Worm (Caenorhabditis elegans) whole organism, L1 larva: ENCODE measurements around the gene Y49F6B.9.
"Not testable (repeated sequence)": the region's sequence is repeated elsewhere in the genome, so short reads cannot be mapped to it uniquely, and the experiment has no call there.

Experiments used
- F16B12.6 ChIP-seq: fragments of 150-350 bp; optimal IDR thresholded peaks from 2 replicates; lab custom pipeline; 2014; ENCODE audit warnings: missing biosample characterization, missing genetic modification characterization
- alr-1 ChIP-seq: fragments of 200-800 bp; sonication (Bioruptor generic); optimal IDR thresholded peaks from 2 replicates; lab custom pipeline; 2018; ENCODE audit warnings: borderline replicate concordance, mild to moderate bottlenecking, missing genetic modification characterization, missing compliant biosample characterization
- aly-2 ChIP-seq: fragments of 150-350 bp; optimal IDR thresholded peaks from 2 replicates; lab custom pipeline; 2014; ENCODE audit warnings: missing biosample characterization, missing genetic modification characterization
- blmp-1 ChIP-seq: fragments of 150-350 bp; optimal IDR thresholded peaks from 2 replicates; lab custom pipeline; 2014; ENCODE audit warnings: missing biosample characterization, missing genetic modification characterization
- ceh-88 ChIP-seq: fragments of 200-800 bp; sonication (Bioruptor generic); IDR thresholded peaks from 2 replicates; pipeline ENCODE4 v1.3.6; 2022; ENCODE audit warnings: missing genetic modification characterization, missing compliant biosample characterization
- ces-1 ChIP-seq: fragments of 150-350 bp; optimal IDR thresholded peaks from 2 replicates; lab custom pipeline; 2014; ENCODE audit warnings: missing biosample characterization, missing genetic modification reagents, missing genetic modification characterization
- efl-1 ChIP-seq, 4 experiments: fragments of 150-350 bp; optimal IDR thresholded peaks in 3 of 4; peaks in 1 of 4; 1 replicate in 1 of 4; 2 replicates in 3 of 4; lab custom pipeline; 2014; ENCODE audit warnings: missing biosample characterization in 2 of 4, missing genetic modification characterization in 2 of 4, missing genetic modification reagents in 2 of 4
- egl-27 ChIP-seq, 2 experiments: fragments of 150-350 bp in 1 of 2; sonication (generic microtip); optimal IDR thresholded peaks; 3 replicates each; lab custom pipeline; 2017 to 2018; ENCODE audit warnings: missing biosample characterization in 2 of 2, missing genetic modification characterization in 2 of 2, missing genetic modification reagents in 2 of 2
- fkh-4 ChIP-seq: sonication (generic microtip); optimal IDR thresholded peaks from 2 replicates; lab custom pipeline; 2016; ENCODE audit warnings: missing compliant biosample characterization, missing genetic modification characterization, borderline replicate concordance
- hpl-2 ChIP-seq: fragments of 150-350 bp; optimal IDR thresholded peaks from 2 replicates; lab custom pipeline; 2014; ENCODE audit warnings: missing biosample characterization, missing genetic modification reagents, missing genetic modification characterization
- irx-1 ChIP-seq: sonication (generic microtip); optimal IDR thresholded peaks from 2 replicates; lab custom pipeline; 2016; ENCODE audit warnings: missing genetic modification characterization, missing compliant biosample characterization
- jun-1 ChIP-seq: fragments of 150-350 bp; optimal IDR thresholded peaks from 2 replicates; lab custom pipeline; 2014; ENCODE audit warnings: missing biosample characterization, missing genetic modification reagents, missing genetic modification characterization
- lin-13 ChIP-seq: fragments of 150-350 bp; optimal IDR thresholded peaks from 2 replicates; lab custom pipeline; 2014; ENCODE audit warnings: missing biosample characterization, missing genetic modification reagents, missing genetic modification characterization
- lin-15B ChIP-seq: fragments of 150-350 bp; sonication (generic microtip); optimal IDR thresholded peaks from 3 replicates; lab custom pipeline; 2014; ENCODE audit warnings: missing biosample characterization, missing genetic modification characterization
- mab-9 ChIP-seq: fragments of 200-800 bp; sonication (Bioruptor generic); IDR thresholded peaks from 2 replicates; pipeline ENCODE4 v1.3.6; 2022; ENCODE audit warnings: missing genetic modification reagents, missing genetic modification characterization, missing compliant biosample characterization
- mef-2 ChIP-seq: fragments of 150-350 bp; optimal IDR thresholded peaks from 2 replicates; lab custom pipeline; 2014; ENCODE audit warnings: missing biosample characterization, missing genetic modification characterization
- nhr-19 ChIP-seq: fragments of 200-800 bp; sonication (Bioruptor generic); conservative IDR thresholded peaks from 2 replicates; pipeline ENCODE4 v1.3.6; 2022; ENCODE audit warnings: missing genetic modification characterization, missing compliant biosample characterization
- nhr-77 ChIP-seq: fragments of 150-350 bp; optimal IDR thresholded peaks from 2 replicates; lab custom pipeline; 2014; ENCODE audit warnings: missing biosample characterization, missing genetic modification characterization
- nhr-85 ChIP-seq: sonication (generic microtip); peaks from one replicate; lab custom pipeline; 2016; ENCODE audit warnings: missing genetic modification characterization, inconsistent platforms, missing compliant biosample characterization
- nhr-90 ChIP-seq: sonication (generic microtip); optimal IDR thresholded peaks from 2 replicates; lab custom pipeline; 2016; ENCODE audit warnings: mild to moderate bottlenecking, missing genetic modification characterization, missing compliant biosample characterization; ENCODE audit not compliant: poor library complexity
- pax-3 ChIP-seq: fragments of 200-800 bp; sonication (Bioruptor generic); optimal IDR thresholded peaks from 2 replicates; lab custom pipeline; 2018; ENCODE audit warnings: mild to moderate bottlenecking, missing genetic modification characterization, moderate library complexity, missing compliant biosample characterization
- pqm-1 ChIP-seq: sonication (generic microtip); optimal IDR thresholded peaks from 3 replicates; lab custom pipeline; 2017; ENCODE audit warnings: missing biosample characterization, missing genetic modification characterization
- rnt-1 ChIP-seq: sonication (generic microtip); optimal IDR thresholded peaks from 2 replicates; lab custom pipeline; 2016; ENCODE audit warnings: mild to moderate bottlenecking, missing genetic modification characterization, moderate library complexity, missing compliant biosample characterization
- tlp-1 ChIP-seq: fragments of 150-350 bp; optimal IDR thresholded peaks from 2 replicates; lab custom pipeline; 2014; ENCODE audit warnings: missing biosample characterization, missing genetic modification characterization
- unc-62 ChIP-seq: fragments of 150-350 bp; optimal IDR thresholded peaks from 2 replicates; lab custom pipeline; 2014; ENCODE audit warnings: missing biosample characterization, missing genetic modification reagents, missing genetic modification characterization
- vab-15 ChIP-seq: sonication (generic microtip); optimal IDR thresholded peaks from 2 replicates; lab custom pipeline; 2017; ENCODE audit warnings: missing genotype, mild to moderate bottlenecking, missing genetic modification characterization, missing compliant biosample characterization
- zag-1 ChIP-seq: fragments of 150-350 bp; optimal IDR thresholded peaks from 2 replicates; lab custom pipeline; 2014; ENCODE audit warnings: missing biosample characterization, missing genetic modification characterization
- zip-4 ChIP-seq: fragments of 200-800 bp; sonication (Bioruptor generic); optimal IDR thresholded peaks from 2 replicates; lab custom pipeline; 2018; ENCODE audit warnings: mild to moderate bottlenecking, missing genetic modification characterization, moderate library complexity, missing compliant biosample characterization
- ztf-11 ChIP-seq, 2 experiments: sonication (generic microtip); optimal IDR thresholded peaks; 2 replicates each; lab custom pipeline; 2016 to 2017; ENCODE audit warnings: missing genetic modification characterization in 2 of 2, missing biosample characterization in 1 of 2, missing compliant biosample characterization in 1 of 2

Y49F6B.9 gene

DNA sequence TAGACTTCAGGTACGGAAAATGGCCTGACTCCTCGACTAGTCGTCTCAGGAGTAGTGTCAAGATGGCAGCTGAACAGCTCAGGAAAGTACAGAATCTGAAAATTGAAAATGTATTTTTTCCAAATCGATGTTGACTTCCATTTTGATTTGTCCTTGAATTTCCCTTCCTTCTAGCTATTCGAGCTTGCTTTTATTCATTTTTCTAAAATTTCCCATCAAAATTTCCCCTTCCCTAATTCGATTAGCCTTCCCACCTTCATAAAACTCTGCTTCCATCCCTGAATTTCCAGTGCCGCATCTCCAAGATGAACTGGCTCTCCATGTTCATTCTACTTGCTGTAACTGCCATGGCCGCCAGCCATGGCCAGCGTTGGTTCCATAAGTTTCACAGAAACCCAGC is 26.4 kb downstream of the Y49F6B.9 start, which contains the start of gene Y49F6B.6:
TSS of gene Y49F6B.6 (plus strand) at position 301 of the 400 bp plus-strand sequence.
- TF ChIP-seq egl-27 (tag; optimal IDR thresholded peaks at IDR 0.05; lab: Kevin White, UChicago), result no peak
- TF ChIP-seq mab-9 (GFP tag; lab: Robert Waterston, UW), result no peak
- TF ChIP-seq pax-3 (tag; lab: Kevin White, UChicago), result no peak
- TF ChIP-seq ztf-11 (tag; optimal IDR thresholded peaks at IDR 0.05; lab: Kevin White, UChicago), result no peak
- no peak for TF ChIP-seq nhr-19 (GFP tag; lab: Robert Waterston, UW)
- TF ChIP-seq irx-1 (tag; lab: Kevin White, UChicago), result no peak

DNA sequence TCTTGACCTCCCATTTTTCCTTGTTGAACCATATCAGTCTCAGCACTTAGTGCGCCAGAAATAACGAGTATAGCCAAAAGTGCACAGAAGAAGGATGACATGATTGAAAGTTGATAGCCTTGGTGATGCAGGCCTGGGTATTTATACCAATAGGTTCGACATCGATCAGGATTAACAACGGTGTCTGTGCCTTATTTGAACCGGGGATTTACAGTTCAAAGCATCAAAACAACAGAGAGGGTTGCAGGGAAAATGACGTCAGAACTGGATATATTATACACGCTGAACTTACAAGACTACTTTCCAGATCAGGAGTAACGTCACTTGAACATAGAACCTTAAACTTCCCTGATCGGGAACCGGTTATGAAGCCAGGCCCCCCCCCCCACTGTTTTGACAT is 26.9 kb downstream of the Y49F6B.9 start, which contains the start of gene Y49F6B.12:
TSS of gene Y49F6B.12 (minus strand) at position 101 of the 400 bp plus-strand sequence.
- no peak for TF ChIP-seq ceh-88 (GFP tag; lab: Robert Waterston, UW)
- TF ChIP-seq jun-1 (tag; lab: Kevin White, UChicago), result no peak
- TF ChIP-seq lin-15B (tag; lab: Kevin White, UChicago), result no peak
- no peak for TF ChIP-seq ces-1 (GFP tag; lab: Kevin White, UChicago)

DNA sequence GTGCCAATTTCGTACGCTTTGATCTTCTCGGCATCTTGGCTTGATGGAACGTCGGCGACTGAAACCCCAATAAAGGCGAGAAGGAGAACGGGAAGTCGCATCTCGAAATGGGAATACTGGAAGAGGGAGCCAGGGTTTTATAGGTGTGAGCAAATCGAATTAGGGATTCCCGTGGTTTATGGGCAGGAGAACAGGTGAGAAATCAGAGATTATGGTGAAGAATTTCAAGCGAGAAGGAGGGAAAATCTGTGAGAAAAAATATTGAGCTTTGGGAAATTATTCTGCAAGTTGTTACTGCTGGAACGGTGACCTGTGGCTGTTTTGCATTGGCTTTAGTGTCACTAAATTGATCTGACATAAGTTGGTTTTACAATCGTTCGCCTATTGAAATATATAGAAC is 27.6 kb downstream of the Y49F6B.9 start, which contains the start of gene Y49F6B.13:
TSS of gene Y49F6B.13 (minus strand) at position 101 of the 400 bp plus-strand sequence.
- TF ChIP-seq efl-1 (optimal IDR thresholded peaks at IDR 0.05; lab: Kevin White, UChicago) (no peak), efl-1 (GFP tag; optimal IDR thresholded peaks at IDR 0.05 in 1 of 2; lab: Kevin White, UChicago) (peak in 1 of 2 experiments; percentile 47), nhr-85 (tag; lab: Kevin White, UChicago) (no peak)

DNA sequence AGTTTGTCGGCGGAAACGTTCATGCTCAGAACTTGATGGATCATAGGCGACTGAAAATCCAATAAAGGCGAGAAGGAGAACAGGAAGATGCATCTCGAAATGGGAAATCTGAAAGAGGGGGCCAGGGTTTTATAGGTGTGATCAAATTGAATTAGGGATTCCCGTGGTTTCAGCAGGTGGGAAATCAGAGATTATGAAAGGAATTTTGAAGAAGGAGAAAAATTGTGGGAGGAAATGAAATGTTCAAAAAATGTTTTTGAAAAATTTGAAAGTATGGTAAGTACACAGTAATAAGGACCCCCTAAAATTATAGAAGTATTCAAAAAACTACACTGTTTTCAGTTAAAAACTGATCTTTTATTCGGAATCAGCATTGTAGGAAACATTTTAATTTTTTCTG is 28.6 kb downstream of the Y49F6B.9 start, which contains the start of gene Y49F6B.20:
TSS of gene Y49F6B.20 (minus strand) at position 101 of the 400 bp plus-strand sequence.
- TF ChIP-seq alr-1 (tag; lab: Kevin White, UChicago) (no peak), fkh-4 (no peak), blmp-1 (tag; lab: Kevin White, UChicago) (no peak), efl-1 (optimal IDR thresholded peaks at IDR 0.05; lab: Kevin White, UChicago) (no peak), efl-1 (GFP tag; optimal IDR thresholded peaks at IDR 0.05 in 1 of 2; lab: Kevin White, UChicago) (no peak), hpl-2 (GFP tag; lab: Kevin White, UChicago) (no peak), pqm-1 (tag; lab: Kevin White, UChicago) (no peak)

DNA sequence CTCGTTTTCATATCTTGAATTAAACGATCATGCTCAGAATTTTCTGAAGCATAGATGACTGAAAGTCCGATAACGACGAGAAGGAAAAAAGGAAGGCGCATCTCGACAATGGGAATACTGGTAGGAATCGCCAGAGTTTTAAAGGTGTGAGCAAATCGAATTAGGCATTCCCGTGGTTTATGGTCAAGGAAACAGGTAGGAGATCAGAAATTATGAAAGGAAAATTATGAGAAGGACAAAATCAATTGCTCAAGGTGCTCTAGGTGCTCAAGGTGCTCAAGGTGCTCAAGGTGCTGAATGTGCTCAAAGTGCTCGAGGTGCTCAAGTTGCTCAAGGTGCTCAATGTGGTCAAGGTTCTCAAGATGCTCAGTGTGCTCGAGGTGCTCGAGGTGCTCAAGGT is 34.6 kb downstream of the Y49F6B.9 start, which contains the start of gene C16C8.10:
TSS of gene C16C8.10 (minus strand) at position 101 of the 400 bp plus-strand sequence.
- TF ChIP-seq unc-62 (GFP tag; lab: Kevin White, UChicago); lin-13 (GFP tag; lab: Kevin White, UChicago); rnt-1 (tag; lab: Kevin White, UChicago): not testable (repeated sequence)

DNA sequence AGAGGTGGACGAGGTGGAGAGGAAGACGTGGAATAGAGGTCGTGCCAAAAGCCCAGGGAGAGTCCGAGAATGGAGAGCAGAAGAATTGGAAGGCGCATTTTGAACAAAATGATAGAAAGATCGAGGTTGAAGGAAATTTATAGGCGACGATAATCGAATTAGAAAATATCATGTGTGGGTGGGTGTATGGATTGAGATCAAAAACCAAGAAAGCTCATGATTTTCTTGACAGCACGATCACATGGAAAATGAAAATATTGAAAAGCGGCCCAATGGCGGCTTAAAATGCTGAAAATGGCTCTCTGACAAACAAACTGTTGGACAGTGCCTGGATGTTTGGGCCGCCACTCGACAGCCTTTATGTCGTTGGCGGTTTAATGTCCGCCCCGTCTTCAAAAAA is 36.1 kb downstream of the Y49F6B.9 start, which contains the start of gene C16C8.9:
TSS of gene C16C8.9 (minus strand) at position 101 of the 400 bp plus-strand sequence.
- TF ChIP-seq zag-1 (tag; lab: Kevin White, UChicago) (no peak), nhr-90 (tag; lab: Kevin White, UChicago) (no peak), tlp-1 (tag; lab: Kevin White, UChicago) (no peak), nhr-77 (tag; lab: Kevin White, UChicago) (no peak), zip-4 (GFP tag; lab: Kevin White, UChicago) (no peak), mef-2 (tag; lab: Kevin White, UChicago) (no peak), efl-1 (optimal IDR thresholded peaks at IDR 0.05; lab: Kevin White, UChicago) (no peak), efl-1 (GFP tag; optimal IDR thresholded peaks at IDR 0.05 in 1 of 2; lab: Kevin White, UChicago) (no peak), F16B12.6 (tag; lab: Kevin White, UChicago) (no peak), vab-15 (no peak), rnt-1 (tag; lab: Kevin White, UChicago) (no peak), aly-2 (no peak)
